Worm (Caenorhabditis elegans) whole organism, early embryonic: ENCODE data around the gene slc-25A32.

Experiments
- ama-1 ChIP-seq: fragments of 150-350 bp; optimal IDR thresholded peaks from 2 replicates; lab custom pipeline; 2014
- hnd-1 ChIP-seq: sonication (generic microtip); optimal IDR thresholded peaks from 2 replicates; lab custom pipeline; 2016; ENCODE audit warnings: missing genetic modification characterization, missing compliant biosample characterization
- tra-4 ChIP-seq: sonication (generic microtip); optimal IDR thresholded peaks from 2 replicates; lab custom pipeline; 2017; ENCODE audit warnings: missing genetic modification characterization, missing compliant biosample characterization

ce11 chrII:8230976-8231375 is 45.1 kb upstream of the slc-25A32 start, which contains the start of gene M110.9:
- TF ChIP-seq ama-1 (lab: Kevin White, UChicago) (no peak), tra-4 (tag; lab: Kevin White, UChicago) (no peak), hnd-1 (tag; lab: Kevin White, UChicago) (no peak)
